Fruit fly (Drosophila melanogaster) S2 (cell line): ENCODE results near the gene CG7304.

Experiments
- CG8478 ChIP-seq: fragments of >200 bp; optimal IDR thresholded peaks from 2 replicates; lab custom pipeline; 2018
- CTCF ChIP-seq, 2 experiments: fragments of >200 bp; optimal IDR thresholded peaks; 2 replicates each; lab custom pipeline; 2018

- TF ChIP-seq CTCF (optimal IDR thresholded peaks at IDR 0.05; lab: Kevin White, UChicago) (no peak), CG8478 (lab: Kevin White, UChicago) (no peak)
Measured at dm6 chr3L:15695195-15695594, 15.7 kb downstream of the CG7304 start.
